Worm (Caenorhabditis elegans) whole organism, L4 larva: Measurements from ENCODE around the gene F45D3.1.

Source experiments
- F10B5.3 ChIP-seq: sonication (generic microtip); optimal IDR thresholded peaks from 2 replicates; lab custom pipeline; 2016; ENCODE audit warnings: mild to moderate bottlenecking, missing genetic modification characterization, missing compliant biosample characterization
- F26F4.8 ChIP-seq: fragments of 200-800 bp; sonication (Bioruptor generic); conservative IDR thresholded peaks from 2 replicates; pipeline ENCODE4 v1.3.6; 2022; ENCODE audit warnings: missing genetic modification characterization, missing compliant biosample characterization
- F37D6.2 ChIP-seq: sonication (generic microtip); optimal IDR thresholded peaks from 2 replicates; lab custom pipeline; 2016; ENCODE audit warnings: mild to moderate bottlenecking, missing genetic modification characterization, missing compliant biosample characterization
- R02D3.7 ChIP-seq: fragments of 150-350 bp; sonication (generic microtip); optimal IDR thresholded peaks from 3 replicates; lab custom pipeline; 2014; ENCODE audit warnings: missing biosample characterization, missing genetic modification characterization
- T20F7.1 ChIP-seq: fragments of 200-800 bp; sonication (Bioruptor generic); optimal IDR thresholded peaks from 2 replicates; lab custom pipeline; 2018; ENCODE audit warnings: mild to moderate bottlenecking, missing genetic modification characterization, missing compliant biosample characterization
- T26A8.4 ChIP-seq: fragments of 200-800 bp; sonication (Bioruptor generic); IDR thresholded peaks from 2 replicates; pipeline ENCODE4 v1.3.6; 2022; ENCODE audit warnings: missing genetic modification characterization, missing compliant biosample characterization
- Y75B8A.6 ChIP-seq: fragments of 200-800 bp; sonication (Bioruptor generic); IDR thresholded peaks from 2 replicates; pipeline ENCODE4 v1.3.6; 2022; ENCODE audit warnings: missing genetic modification reagents, missing genetic modification characterization, missing compliant biosample characterization
- ZK337.2 ChIP-seq: fragments of 200-800 bp; sonication (Bioruptor generic); IDR thresholded peaks from 2 replicates; pipeline ENCODE4 v1.3.6; 2022; ENCODE audit warnings: missing genetic modification reagents, missing genetic modification characterization, missing compliant biosample characterization
- ZK546.5 ChIP-seq, 2 experiments: sonication (generic microtip); optimal IDR thresholded peaks; 2 replicates each; lab custom pipeline; 2017; ENCODE audit warnings: missing biosample characterization in 2 of 2, missing genetic modification characterization in 2 of 2
- aha-1 ChIP-seq: fragments of 150-350 bp; peaks from one replicate; lab custom pipeline; 2014; ENCODE audit warnings: missing biosample characterization, missing genetic modification characterization
- ceh-20 ChIP-seq: fragments of 200-800 bp; sonication (Bioruptor generic); IDR thresholded peaks from 2 replicates; pipeline ENCODE4 v1.3.6; 2022; ENCODE audit warnings: missing genetic modification reagents, missing genetic modification characterization, missing compliant biosample characterization
- ceh-62 ChIP-seq: sonication (generic microtip); optimal IDR thresholded peaks from 2 replicates; lab custom pipeline; 2017; ENCODE audit warnings: missing biosample characterization, missing genetic modification characterization
- ces-1 ChIP-seq: fragments of 150-350 bp; sonication (generic microtip); optimal IDR thresholded peaks from 4 replicates; lab custom pipeline; 2014; ENCODE audit warnings: missing biosample characterization, missing genetic modification reagents, missing genetic modification characterization
- cey-2 ChIP-seq: sonication (generic microtip); optimal IDR thresholded peaks from 3 replicates; lab custom pipeline; 2017; ENCODE audit warnings: missing genetic modification characterization, mild to moderate bottlenecking, missing compliant biosample characterization, antibody characterized with exemption, borderline replicate concordance; ENCODE audit not compliant: insufficient read depth
- ctbp-1 ChIP-seq: fragments of 200-800 bp; sonication (Bioruptor generic); IDR thresholded peaks from 2 replicates; pipeline ENCODE4 v1.3.6; 2022; ENCODE audit warnings: missing genetic modification reagents, missing genetic modification characterization, missing compliant biosample characterization
- daf-8 ChIP-seq: fragments of 200-800 bp; sonication (Bioruptor generic); IDR thresholded peaks from 2 replicates; pipeline ENCODE4 v1.3.6; 2022; ENCODE audit warnings: missing genetic modification characterization, missing compliant biosample characterization
- dmd-6 ChIP-seq: fragments of 200-800 bp; sonication (Bioruptor generic); IDR thresholded peaks from 2 replicates; pipeline ENCODE4 v1.3.6; 2022; ENCODE audit warnings: missing genetic modification reagents, missing genetic modification characterization, missing compliant biosample characterization
- dmd-8 ChIP-seq: fragments of 200-800 bp; sonication (Bioruptor generic); IDR thresholded peaks from 2 replicates; pipeline ENCODE4 v1.3.6; 2022; ENCODE audit warnings: missing genetic modification characterization, missing compliant biosample characterization
- dpl-1 ChIP-seq: fragments of 150-350 bp; optimal IDR thresholded peaks from 2 replicates; lab custom pipeline; 2014; ENCODE audit warnings: missing biosample characterization, missing genetic modification reagents, missing genetic modification characterization
- dve-1 ChIP-seq: sonication (generic microtip); optimal IDR thresholded peaks from 2 replicates; lab custom pipeline; 2017; ENCODE audit warnings: antibody characterized with exemption, mild to moderate bottlenecking, missing genetic modification characterization, missing compliant biosample characterization; ENCODE audit not compliant: insufficient read depth
- hif-1 ChIP-seq, 2 experiments: sonication (generic microtip); optimal IDR thresholded peaks; 2 replicates each; lab custom pipeline; 2016 to 2017; ENCODE audit warnings: missing compliant biosample characterization in 2 of 2, missing genetic modification characterization in 2 of 2, missing genetic modification reagents in 2 of 2, missing genotype in 2 of 2, mild to moderate bottlenecking in 1 of 2
- hlh-11 ChIP-seq: fragments of 200-800 bp; sonication (Bioruptor generic); optimal IDR thresholded peaks from 2 replicates; lab custom pipeline; 2018; ENCODE audit warnings: mild to moderate bottlenecking, missing genetic modification characterization, missing compliant biosample characterization
- hlh-30 ChIP-seq: sonication (generic microtip); optimal IDR thresholded peaks from 2 replicates; lab custom pipeline; 2017; ENCODE audit warnings: antibody characterized with exemption, mild to moderate bottlenecking, missing genetic modification characterization, missing compliant biosample characterization; ENCODE audit not compliant: insufficient read depth
- hmg-1.1 ChIP-seq: fragments of 200-800 bp; sonication (Bioruptor generic); IDR thresholded peaks from 2 replicates; pipeline ENCODE4 v1.3.6; 2022; ENCODE audit warnings: missing genetic modification reagents, missing genetic modification characterization, missing compliant biosample characterization
- lim-7 ChIP-seq: fragments of 200-800 bp; sonication (Bioruptor generic); IDR thresholded peaks from 2 replicates; pipeline ENCODE4 v1.3.6; 2022; ENCODE audit warnings: missing genetic modification characterization, missing compliant biosample characterization
- lin-1 ChIP-seq: fragments of 200-800 bp; sonication (Bioruptor generic); IDR thresholded peaks from 2 replicates; pipeline ENCODE4 v1.3.6; 2022; ENCODE audit warnings: missing genetic modification reagents, missing genetic modification characterization, missing compliant biosample characterization
- lin-15B ChIP-seq: fragments of 150-350 bp; sonication (generic microtip); optimal IDR thresholded peaks from 3 replicates; lab custom pipeline; 2014; ENCODE audit warnings: missing biosample characterization, missing genetic modification characterization
- mdl-1 ChIP-seq, 2 experiments: fragments of 150-350 bp in 1 of 2; sonication (generic microtip) in 1 of 2; optimal IDR thresholded peaks; 2 replicates each; lab custom pipeline; 2014 to 2017; ENCODE audit warnings: missing biosample characterization in 2 of 2, missing genetic modification characterization in 2 of 2
- mep-1 ChIP-seq: fragments of 150-350 bp; sonication (generic microtip); optimal IDR thresholded peaks from 3 replicates; lab custom pipeline; 2014; ENCODE audit warnings: missing biosample characterization, missing genetic modification characterization
- mes-2 ChIP-seq: sonication (generic microtip); optimal IDR thresholded peaks from 2 replicates; lab custom pipeline; 2016; ENCODE audit warnings: missing genotype, mild to moderate bottlenecking, missing genetic modification characterization, missing compliant biosample characterization; ENCODE audit not compliant: poor library complexity, severe bottlenecking
- mxl-3 ChIP-seq: fragments of 200-800 bp; sonication (Bioruptor generic); optimal IDR thresholded peaks from 2 replicates; lab custom pipeline; 2018; ENCODE audit warnings: mild to moderate bottlenecking, missing genetic modification characterization, missing compliant biosample characterization
- nhr-102 ChIP-seq: sonication (generic microtip); optimal IDR thresholded peaks from 2 replicates; lab custom pipeline; 2016; ENCODE audit warnings: mild to moderate bottlenecking, missing genetic modification characterization, moderate library complexity, missing compliant biosample characterization
- nhr-11 ChIP-seq: fragments of 150-350 bp; optimal IDR thresholded peaks from 2 replicates; lab custom pipeline; 2014; ENCODE audit warnings: missing biosample characterization, missing genetic modification characterization
- nhr-111 ChIP-seq: fragments of 200-800 bp; sonication (Bioruptor generic); optimal IDR thresholded peaks from 2 replicates; lab custom pipeline; 2018; ENCODE audit warnings: mild to moderate bottlenecking, missing genetic modification characterization, missing compliant biosample characterization
- nhr-28 ChIP-seq: fragments of 150-350 bp; optimal IDR thresholded peaks from 2 replicates; lab custom pipeline; 2014; ENCODE audit warnings: missing biosample characterization, missing genetic modification characterization
- nhr-42 ChIP-seq: fragments of 200-800 bp; sonication (Bioruptor generic); IDR thresholded peaks from 2 replicates; pipeline ENCODE4 v1.3.6; 2022; ENCODE audit warnings: missing genetic modification characterization, missing compliant biosample characterization
- nhr-77 ChIP-seq: fragments of 150-350 bp; optimal IDR thresholded peaks from 2 replicates; lab custom pipeline; 2014; ENCODE audit warnings: missing biosample characterization, missing genetic modification characterization
- pqm-1 ChIP-seq: sonication (generic microtip); optimal IDR thresholded peaks from 2 replicates; lab custom pipeline; 2017; ENCODE audit warnings: missing biosample characterization, missing genetic modification characterization
- skn-1 ChIP-seq: fragments of 150-350 bp; optimal IDR thresholded peaks from 2 replicates; lab custom pipeline; 2014; ENCODE audit warnings: missing biosample characterization, missing genetic modification characterization
- spr-1 ChIP-seq: sonication (generic microtip); optimal IDR thresholded peaks from 2 replicates; lab custom pipeline; 2016; ENCODE audit warnings: mild to moderate bottlenecking, missing genetic modification characterization, missing compliant biosample characterization
- spr-3 ChIP-seq: fragments of 200-800 bp; sonication (Bioruptor generic); optimal IDR thresholded peaks from 2 replicates; lab custom pipeline; 2018; ENCODE audit warnings: mild to moderate bottlenecking, missing genetic modification characterization, missing compliant biosample characterization
- unc-130 ChIP-seq: sonication (generic microtip); optimal IDR thresholded peaks from 2 replicates; lab custom pipeline; 2016; ENCODE audit warnings: missing genetic modification reagents, missing genetic modification characterization, missing compliant biosample characterization
- unc-62 ChIP-seq, 3 experiments: fragments of 150-350 bp in 1 of 3; sonication (generic microtip); optimal IDR thresholded peaks in 2 of 3; peaks in 1 of 3; 1 replicate in 1 of 3; 2 replicates in 2 of 3; lab custom pipeline; 2014 to 2017; ENCODE audit warnings: missing biosample characterization in 3 of 3, missing genetic modification characterization in 3 of 3, missing genetic modification reagents in 3 of 3, missing genotype in 1 of 3
- vab-7 ChIP-seq: fragments of 200-800 bp; sonication (Bioruptor generic); IDR thresholded peaks from 2 replicates; pipeline ENCODE4 v1.3.6; 2022; ENCODE audit warnings: missing genetic modification reagents, missing genetic modification characterization, missing compliant biosample characterization
- zag-1 ChIP-seq: fragments of 150-350 bp; optimal IDR thresholded peaks from 2 replicates; lab custom pipeline; 2014; ENCODE audit warnings: missing biosample characterization, missing genetic modification characterization
- zip-11 ChIP-seq: fragments of 200-800 bp; sonication (Bioruptor generic); IDR thresholded peaks from 2 replicates; pipeline ENCODE4 v1.3.6; 2022; ENCODE audit warnings: missing genetic modification characterization, missing compliant biosample characterization
- zip-2 ChIP-seq: fragments of 150-350 bp; optimal IDR thresholded peaks from 2 replicates; lab custom pipeline; 2014; ENCODE audit warnings: missing biosample characterization, missing genetic modification characterization
- ztf-7 ChIP-seq: fragments of 150-350 bp; optimal IDR thresholded peaks from 2 replicates; lab custom pipeline; 2014; ENCODE audit warnings: missing biosample characterization, missing genetic modification characterization

The F45D3.1 gene

ce11 chrV:12538984-12539852 lies 12.4 kb downstream of the F45D3.1 start (continued):
- TF ChIP-seq dmd-6 (GFP tag; lab: Robert Waterston, UW), result no peak
- TF ChIP-seq hmg-1.1 (GFP tag; lab: Robert Waterston, UW), result peak; percentile 59; the same call in 1 of the 2 replicates
- TF ChIP-seq nhr-11 (tag; lab: Kevin White, UChicago), result no peak
- TF ChIP-seq ceh-20 (GFP tag; lab: Robert Waterston, UW), result no peak

DNA sequence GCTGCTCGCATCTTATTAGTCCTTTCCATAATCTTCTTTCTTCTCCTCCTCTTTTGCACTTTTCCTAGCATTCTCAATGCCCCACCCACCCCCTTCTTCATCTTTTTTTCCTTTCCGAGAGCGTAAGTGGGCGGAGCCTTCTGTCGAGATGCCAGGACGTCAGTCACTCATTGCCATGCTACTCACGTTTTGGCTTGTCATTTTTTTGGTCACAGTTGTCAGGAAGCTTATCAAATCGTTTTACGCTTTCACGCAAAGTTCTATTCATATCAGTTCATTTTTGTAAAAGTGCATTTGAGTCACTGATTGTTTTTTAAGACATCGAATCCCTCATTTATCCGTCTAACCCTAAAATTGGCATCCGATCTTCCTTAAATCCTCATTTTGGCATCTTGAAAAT lies 13.2 kb downstream of the F45D3.1 start:
- TF ChIP-seq vab-7 (GFP tag; lab: Robert Waterston, UW) (no peak), hif-1 (tag; optimal IDR thresholded peaks at IDR 0.05; lab: Kevin White, UChicago) (no peak), ceh-62 (tag; lab: Kevin White, UChicago) (no peak), F26F4.8 (GFP tag; lab: Robert Waterston, UW) (no peak), Y75B8A.6 (GFP tag; lab: Robert Waterston, UW) (no peak), mdl-1 (tag; optimal IDR thresholded peaks at IDR 0.05; lab: Kevin White, UChicago) (no peak), R02D3.7 (no peak), dmd-8 (GFP tag; lab: Robert Waterston, UW) (no peak), ces-1 (no peak), hlh-11 (peak; percentile 33), nhr-28 (tag; lab: Kevin White, UChicago) (no peak), T26A8.4 (GFP tag; lab: Robert Waterston, UW) (no peak), ztf-7 (tag; lab: Kevin White, UChicago) (no peak), hmg-1.1 (GFP tag; lab: Robert Waterston, UW) (no peak), F37D6.2 (tag; lab: Kevin White, UChicago) (no peak), spr-1 (no peak), zag-1 (no peak), unc-62 (GFP tag; optimal IDR thresholded peaks at IDR 0.05 in 1 of 2; lab: Kevin White, UChicago) (peak in 1 of 2 experiments; percentile 84), unc-62 (tag; optimal IDR thresholded peaks at IDR 0.05; lab: Kevin White, UChicago) (no peak), pqm-1 (peak; percentile 20), hlh-30 (tag; lab: Kevin White, UChicago) (peak; percentile 3), unc-130 (GFP tag; lab: Kevin White, UChicago) (no peak), daf-8 (no peak), aha-1 (tag; lab: Kevin White, UChicago) (peak; percentile 34), nhr-77 (tag; lab: Kevin White, UChicago) (no peak), lim-7 (GFP tag; lab: Robert Waterston, UW) (no peak), lin-15B (tag; lab: Kevin White, UChicago) (no peak), ZK546.5 (tag; optimal IDR thresholded peaks at IDR 0.05; lab: Kevin White, UChicago) (no peak), cey-2 (tag; lab: Kevin White, UChicago) (no peak), lin-1 (GFP tag; lab: Robert Waterston, UW) (no peak), dpl-1 (no peak), ctbp-1 (GFP tag; lab: Robert Waterston, UW) (no peak), nhr-102 (tag; lab: Kevin White, UChicago) (no peak), nhr-111 (GFP tag; lab: Kevin White, UChicago) (no peak), zip-2 (tag; lab: Kevin White, UChicago) (no peak), skn-1 (tag; lab: Kevin White, UChicago) (no peak), mxl-3 (GFP tag; lab: Kevin White, UChicago) (peak; percentile 13), nhr-42 (no peak), mes-2 (peak; percentile 34), dve-1 (tag; lab: Kevin White, UChicago) (peak; percentile 27), ZK337.2 (no peak), T20F7.1 (no peak), zip-11 (GFP tag; lab: Robert Waterston, UW) (no peak), spr-3 (GFP tag; lab: Kevin White, UChicago) (no peak), mep-1 (tag; lab: Kevin White, UChicago) (peak; percentile 31), F10B5.3 (tag; lab: Kevin White, UChicago) (no peak)
